Worm (Caenorhabditis elegans) whole organism, midembryonic: Measurements from ENCODE around the gene cld-9.

Experiments
- cog-1 ChIP-seq: sonication (generic microtip); optimal IDR thresholded peaks from 2 replicates; lab custom pipeline; 2016; ENCODE audit warnings: missing genetic modification characterization, missing compliant biosample characterization
- med-1 ChIP-seq: sonication (generic microtip); optimal IDR thresholded peaks from 2 replicates; lab custom pipeline; 2017; ENCODE audit warnings: missing genetic modification characterization, mild to moderate bottlenecking, missing compliant biosample characterization, antibody characterized with exemption, missing genetic modification reagents; ENCODE audit not compliant: insufficient read depth
- ztf-23 ChIP-seq: fragments of 200-800 bp; sonication (Bioruptor generic); IDR thresholded peaks from 2 replicates; pipeline ENCODE4 v1.3.6; 2022; ENCODE audit warnings: missing genetic modification reagents, missing genetic modification characterization, missing compliant biosample characterization

DNA sequence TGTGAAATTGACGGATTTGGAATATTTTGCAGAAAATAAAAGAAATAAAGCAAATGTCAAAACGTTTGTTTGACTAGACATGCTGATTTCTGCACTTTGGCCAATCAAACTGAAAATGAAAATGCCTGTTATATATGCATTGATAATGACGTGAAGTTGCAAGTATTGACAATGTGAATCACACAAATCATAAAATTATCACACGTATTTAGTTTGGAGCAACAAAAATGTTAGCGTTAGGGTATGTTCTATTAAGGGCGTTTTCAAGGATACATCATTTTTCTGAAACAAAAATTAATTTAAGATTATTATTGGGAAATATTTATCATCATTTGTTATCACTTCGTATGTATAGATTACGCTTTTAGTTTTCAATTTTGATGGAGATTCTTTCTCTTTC, at the start of gene cld-9:
- TF ChIP-seq ztf-23 (GFP tag; lab: Robert Waterston, UW) (no peak), cog-1 (no peak), med-1 (GFP tag; lab: Kevin White, UChicago) (no peak)
